Worm (Caenorhabditis elegans) whole organism, L2 larva: Measurements from ENCODE around the gene ZC513.3.

Source experiments
- C34F6.9 ChIP-seq: fragments of 150-350 bp; optimal IDR thresholded peaks from 2 replicates; lab custom pipeline; 2014; ENCODE audit warnings: missing biosample characterization, missing genetic modification characterization
- F13H6.1 ChIP-seq: sonication (generic microtip); optimal IDR thresholded peaks from 2 replicates; lab custom pipeline; 2016; ENCODE audit warnings: missing genetic modification characterization, missing compliant biosample characterization
- R02D3.7 ChIP-seq: fragments of 150-350 bp; optimal IDR thresholded peaks from 2 replicates; lab custom pipeline; 2014; ENCODE audit warnings: missing biosample characterization, missing genetic modification characterization
- ZK546.5 ChIP-seq: sonication (generic microtip); optimal IDR thresholded peaks from 2 replicates; lab custom pipeline; 2017; ENCODE audit warnings: missing biosample characterization, missing genetic modification characterization
- alr-1 ChIP-seq: fragments of 150-350 bp; optimal IDR thresholded peaks from 2 replicates; lab custom pipeline; 2014; ENCODE audit warnings: missing biosample characterization, missing genetic modification characterization
- aly-2 ChIP-seq: fragments of 150-350 bp; optimal IDR thresholded peaks from 2 replicates; lab custom pipeline; 2014; ENCODE audit warnings: missing biosample characterization, missing genetic modification characterization
- ceh-82 ChIP-seq: fragments of 150-350 bp; optimal IDR thresholded peaks from 2 replicates; lab custom pipeline; 2014; ENCODE audit warnings: missing biosample characterization, missing genetic modification characterization
- dmd-4 ChIP-seq: sonication (generic microtip); optimal IDR thresholded peaks from 2 replicates; lab custom pipeline; 2017; ENCODE audit warnings: missing biosample characterization, missing genetic modification characterization
- egl-27 ChIP-seq: sonication (generic microtip); optimal IDR thresholded peaks from 3 replicates; lab custom pipeline; 2017; ENCODE audit warnings: missing biosample characterization, missing genetic modification reagents, missing genetic modification characterization
- fos-1 ChIP-seq: fragments of 150-350 bp; optimal IDR thresholded peaks from 2 replicates; lab custom pipeline; 2014; ENCODE audit warnings: missing biosample characterization, missing genetic modification characterization
- gmeb-1 ChIP-seq: fragments of 150-350 bp; optimal IDR thresholded peaks from 2 replicates; lab custom pipeline; 2014; ENCODE audit warnings: missing biosample characterization, missing genetic modification characterization
- lin-11 ChIP-seq: fragments of 150-350 bp; sonication (generic microtip); optimal IDR thresholded peaks from 2 replicates; lab custom pipeline; 2014; ENCODE audit warnings: missing biosample characterization, missing genetic modification characterization, inconsistent platforms, mixed read lengths
- lin-39 ChIP-seq: fragments of 150-350 bp; optimal IDR thresholded peaks from 2 replicates; lab custom pipeline; 2014; ENCODE audit warnings: missing biosample characterization, missing genetic modification reagents, missing genetic modification characterization
- lsy-2 ChIP-seq, 2 experiments: fragments of 150-350 bp in 1 of 2; sonication (generic microtip) in 1 of 2; optimal IDR thresholded peaks; 2 replicates each; lab custom pipeline; 2014 to 2017; ENCODE audit warnings: missing biosample characterization in 2 of 2, missing genetic modification characterization in 2 of 2
- mdl-1 ChIP-seq, 2 experiments: fragments of 150-350 bp in 1 of 2; sonication (generic microtip) in 1 of 2; optimal IDR thresholded peaks; 2 replicates each; lab custom pipeline; 2017; ENCODE audit warnings: missing biosample characterization in 2 of 2, missing genetic modification characterization in 2 of 2
- nhr-129 ChIP-seq: fragments of 150-350 bp; optimal IDR thresholded peaks from 2 replicates; lab custom pipeline; 2014; ENCODE audit warnings: missing biosample characterization, missing genetic modification characterization
- nhr-21 ChIP-seq: fragments of 150-350 bp; optimal IDR thresholded peaks from 2 replicates; lab custom pipeline; 2014; ENCODE audit warnings: missing biosample characterization, missing genetic modification characterization
- nhr-23 ChIP-seq: fragments of 150-350 bp; optimal IDR thresholded peaks from 2 replicates; lab custom pipeline; 2014; ENCODE audit warnings: missing biosample characterization, missing genetic modification reagents, missing genetic modification characterization
- nhr-237 ChIP-seq: fragments of 150-350 bp; optimal IDR thresholded peaks from 2 replicates; lab custom pipeline; 2014; ENCODE audit warnings: missing biosample characterization, missing genetic modification characterization
- nhr-6 ChIP-seq: fragments of 150-350 bp; optimal IDR thresholded peaks from 2 replicates; lab custom pipeline; 2014; ENCODE audit warnings: missing biosample characterization, missing genetic modification characterization
- peb-1 ChIP-seq: fragments of 150-350 bp; optimal IDR thresholded peaks from 2 replicates; lab custom pipeline; 2014; ENCODE audit warnings: missing biosample characterization, missing genetic modification characterization
- sem-4 ChIP-seq: fragments of 150-350 bp; optimal IDR thresholded peaks from 2 replicates; lab custom pipeline; 2014; ENCODE audit warnings: missing biosample characterization, missing genetic modification reagents, missing genetic modification characterization
- skn-1 ChIP-seq: sonication (generic microtip); optimal IDR thresholded peaks from 2 replicates; lab custom pipeline; 2017; ENCODE audit warnings: missing biosample characterization, missing genetic modification characterization
- sma-3 ChIP-seq: sonication (generic microtip); optimal IDR thresholded peaks from 2 replicates; lab custom pipeline; 2016; ENCODE audit warnings: missing genetic modification reagents, missing genetic modification characterization, missing compliant biosample characterization
- unc-39 ChIP-seq: fragments of 150-350 bp; optimal IDR thresholded peaks from 2 replicates; lab custom pipeline; 2014; ENCODE audit warnings: missing biosample characterization, missing genetic modification characterization
- unc-55 ChIP-seq: fragments of 150-350 bp; sonication (generic microtip); optimal IDR thresholded peaks from 3 replicates; lab custom pipeline; 2014; ENCODE audit warnings: missing biosample characterization, missing genetic modification reagents, missing genetic modification characterization
- unc-62 ChIP-seq: fragments of 150-350 bp; optimal IDR thresholded peaks from 2 replicates; lab custom pipeline; 2014; ENCODE audit warnings: missing biosample characterization, missing genetic modification reagents, missing genetic modification characterization
- ztf-1 ChIP-seq: fragments of 200-800 bp; sonication (Bioruptor generic); conservative IDR thresholded peaks from 2 replicates; pipeline ENCODE4 v1.3.6; 2022; ENCODE audit warnings: missing genetic modification characterization, missing compliant biosample characterization
- ztf-11 ChIP-seq: sonication (generic microtip); optimal IDR thresholded peaks from 2 replicates; lab custom pipeline; 2017; ENCODE audit warnings: missing biosample characterization, missing genetic modification characterization

ZC513.3 gene

ce11 chrV:8081579-8081978 is 34.8 kb downstream of the ZC513.3 start, which contains the start of gene str-131:
str-131 (minus strand) TSS chrV:8081679.
- TF ChIP-seq egl-27 (tag; lab: Kevin White, UChicago) (no peak), peb-1 (tag; lab: Kevin White, UChicago) (no peak), F13H6.1 (no peak), nhr-6 (tag; lab: Kevin White, UChicago) (no peak)

DNA sequence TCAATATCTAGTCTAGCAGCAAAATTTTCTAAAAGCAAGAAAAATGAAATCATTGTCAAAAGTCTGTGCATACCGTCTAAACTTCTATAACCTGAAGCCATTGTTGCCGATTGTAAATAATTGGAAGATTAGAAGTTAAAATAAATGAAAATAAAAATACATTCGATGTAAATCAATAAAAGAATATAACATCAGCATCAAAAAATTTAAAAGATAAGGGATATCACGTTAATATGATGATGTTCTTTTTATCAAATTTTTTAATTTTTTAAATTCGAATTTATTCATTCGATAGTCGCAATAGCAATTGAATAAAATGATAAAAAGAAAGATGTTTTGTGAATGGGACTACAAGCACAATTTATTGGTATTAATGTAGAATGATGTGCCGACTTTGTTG is 38.3 kb downstream of the ZC513.3 start, which contains the start of gene C09H5.7:
TSS of gene C09H5.7 (minus strand) at position 101 of the 400 bp plus-strand sequence.
- TF ChIP-seq nhr-129 (tag; lab: Kevin White, UChicago), result no peak
- no peak for TF ChIP-seq R02D3.7
- no peak for TF ChIP-seq nhr-23
- TF ChIP-seq fos-1, result no peak
- no peak for TF ChIP-seq dmd-4 (tag; lab: Kevin White, UChicago)
- TF ChIP-seq gmeb-1, result no peak
- TF ChIP-seq nhr-21 (tag; lab: Kevin White, UChicago), result no peak
- TF ChIP-seq sma-3 (GFP tag; lab: Kevin White, UChicago), result no peak

ce11 chrV:8090595-8090994 is 43.8 kb downstream of the ZC513.3 start, which contains the start of gene str-130:
str-130 (minus strand) TSS chrV:8090695.
- TF ChIP-seq sem-4 (tag; lab: Kevin White, UChicago) (no peak), ztf-11 (tag; lab: Kevin White, UChicago) (no peak), egl-27 (tag; lab: Kevin White, UChicago) (no peak), nhr-237 (tag; lab: Kevin White, UChicago) (no peak), ZK546.5 (no peak), unc-39 (tag; lab: Kevin White, UChicago) (no peak), unc-55 (GFP tag; lab: Kevin White, UChicago) (no peak)

- TF ChIP-seq egl-27 (tag; lab: Kevin White, UChicago), result no peak
- no peak for TF ChIP-seq ztf-1
- no peak for TF ChIP-seq lin-11 (tag; lab: Kevin White, UChicago)
- TF ChIP-seq R02D3.7, result no peak
- TF ChIP-seq nhr-6 (tag; lab: Kevin White, UChicago), result no peak
- no peak for TF ChIP-seq F13H6.1
- no peak for TF ChIP-seq lsy-2 (tag; optimal IDR thresholded peaks at IDR 0.05; lab: Kevin White, UChicago)
- TF ChIP-seq skn-1 (tag; lab: Kevin White, UChicago), result no peak
- no peak for TF ChIP-seq aly-2
- no peak for TF ChIP-seq sma-3 (GFP tag; lab: Kevin White, UChicago)
Observed at ce11 chrV:8092385-8092784, 45.6 kb downstream of the ZC513.3 start, which contains the start of gene str-129. str-129 (minus strand) TSS chrV:8092485.

ce11 chrV:8095378-8095777 is 48.6 kb downstream of the ZC513.3 start, which contains the start of gene str-146:
str-146 (minus strand) TSS chrV:8095478.
- TF ChIP-seq unc-62 (GFP tag; lab: Kevin White, UChicago), result no peak
- TF ChIP-seq, all 48 proteins: peak for 0

- no peak for TF ChIP-seq lin-39
- TF ChIP-seq lin-11 (tag; lab: Kevin White, UChicago), result no peak
- TF ChIP-seq peb-1 (tag; lab: Kevin White, UChicago), result no peak
- no peak for TF ChIP-seq alr-1 (tag; lab: Kevin White, UChicago)
- TF ChIP-seq fos-1, result no peak
- TF ChIP-seq ceh-82 (tag; lab: Kevin White, UChicago), result no peak
- no peak for TF ChIP-seq C34F6.9 (tag; lab: Kevin White, UChicago)
- no peak for TF ChIP-seq mdl-1 (tag; optimal IDR thresholded peaks at IDR 0.05; lab: Kevin White, UChicago)
Observed at ce11 chrV:8098239-8098638, 51.4 kb downstream of the ZC513.3 start, which contains the start of gene str-145. str-145 (minus strand) TSS chrV:8098339.
